Worm (Caenorhabditis elegans) whole organism, L4 larva: ENCODE data around the gene lron-13.

Experiments
- D1046.2 ChIP-seq: fragments of 200-800 bp; sonication (Bioruptor generic); IDR thresholded peaks from 2 replicates; pipeline ENCODE4 v1.3.6; 2022; ENCODE audit warnings: missing genetic modification characterization, missing compliant biosample characterization
- F10B5.3 ChIP-seq: sonication (generic microtip); optimal IDR thresholded peaks from 2 replicates; lab custom pipeline; 2016; ENCODE audit warnings: mild to moderate bottlenecking, missing genetic modification characterization, missing compliant biosample characterization
- F44E2.7 ChIP-seq: fragments of 200-800 bp; sonication (Bioruptor generic); IDR thresholded peaks from 2 replicates; pipeline ENCODE4 v2.1.2; 2022; ENCODE audit warnings: missing genetic modification characterization, missing compliant biosample characterization
- F49E8.2 ChIP-seq: sonication (generic microtip); optimal IDR thresholded peaks from 2 replicates; lab custom pipeline; 2016; ENCODE audit warnings: missing compliant biosample characterization, mild to moderate bottlenecking, missing genetic modification characterization, borderline replicate concordance
- T20F7.1 ChIP-seq: fragments of 200-800 bp; sonication (Bioruptor generic); optimal IDR thresholded peaks from 2 replicates; lab custom pipeline; 2018; ENCODE audit warnings: mild to moderate bottlenecking, missing genetic modification characterization, missing compliant biosample characterization
- Y105C5A.15 ChIP-seq: fragments of 200-800 bp; sonication (Bioruptor generic); IDR thresholded peaks from 2 replicates; pipeline ENCODE4 v1.3.6; 2022; ENCODE audit warnings: missing genetic modification characterization, missing compliant biosample characterization
- Y5F2A.4 ChIP-seq: fragments of 200-800 bp; sonication (Bioruptor generic); optimal IDR thresholded peaks from 2 replicates; lab custom pipeline; 2018; ENCODE audit warnings: mild to moderate bottlenecking, missing genetic modification characterization, missing compliant biosample characterization
- ZK337.2 ChIP-seq: fragments of 200-800 bp; sonication (Bioruptor generic); IDR thresholded peaks from 2 replicates; pipeline ENCODE4 v1.3.6; 2022; ENCODE audit warnings: missing genetic modification reagents, missing genetic modification characterization, missing compliant biosample characterization
- aha-1 ChIP-seq: fragments of 150-350 bp; peaks from one replicate; lab custom pipeline; 2014; ENCODE audit warnings: missing biosample characterization, missing genetic modification characterization
- aly-2 ChIP-seq: sonication (generic microtip); optimal IDR thresholded peaks from 2 replicates; lab custom pipeline; 2018; ENCODE audit warnings: missing biosample characterization, missing genetic modification characterization
- ama-1 ChIP-seq: fragments of 150-350 bp; optimal IDR thresholded peaks from 2 replicates; lab custom pipeline; 2014; ENCODE audit warnings: inconsistent platforms, mixed read lengths
- ceh-20 ChIP-seq: fragments of 200-800 bp; sonication (Bioruptor generic); IDR thresholded peaks from 2 replicates; pipeline ENCODE4 v1.3.6; 2022; ENCODE audit warnings: missing genetic modification reagents, missing genetic modification characterization, missing compliant biosample characterization
- ceh-32 ChIP-seq: sonication (generic microtip); optimal IDR thresholded peaks from 2 replicates; lab custom pipeline; 2016; ENCODE audit warnings: mild to moderate bottlenecking, missing genetic modification characterization, missing compliant biosample characterization; ENCODE audit not compliant: poor library complexity
- ceh-44 ChIP-seq: fragments of 200-800 bp; sonication (Bioruptor generic); IDR thresholded peaks from 2 replicates; pipeline ENCODE4 v1.3.6; 2022; ENCODE audit warnings: missing genetic modification reagents, missing genetic modification characterization, missing compliant biosample characterization
- ceh-62 ChIP-seq: sonication (generic microtip); optimal IDR thresholded peaks from 2 replicates; lab custom pipeline; 2017; ENCODE audit warnings: missing biosample characterization, missing genetic modification characterization
- cey-2 ChIP-seq: sonication (generic microtip); optimal IDR thresholded peaks from 3 replicates; lab custom pipeline; 2017; ENCODE audit warnings: missing genetic modification characterization, mild to moderate bottlenecking, missing compliant biosample characterization, antibody characterized with exemption, borderline replicate concordance; ENCODE audit not compliant: insufficient read depth
- ctbp-1 ChIP-seq: fragments of 200-800 bp; sonication (Bioruptor generic); IDR thresholded peaks from 2 replicates; pipeline ENCODE4 v1.3.6; 2022; ENCODE audit warnings: missing genetic modification reagents, missing genetic modification characterization, missing compliant biosample characterization
- daf-19 ChIP-seq: fragments of 200-800 bp; sonication (Bioruptor generic); conservative IDR thresholded peaks from 2 replicates; pipeline ENCODE4 v1.3.6; 2022; ENCODE audit warnings: missing genetic modification characterization, missing compliant biosample characterization
- dmd-8 ChIP-seq: fragments of 200-800 bp; sonication (Bioruptor generic); IDR thresholded peaks from 2 replicates; pipeline ENCODE4 v1.3.6; 2022; ENCODE audit warnings: missing genetic modification characterization, missing compliant biosample characterization
- dpl-1 ChIP-seq: fragments of 150-350 bp; optimal IDR thresholded peaks from 2 replicates; lab custom pipeline; 2014; ENCODE audit warnings: missing biosample characterization, missing genetic modification reagents, missing genetic modification characterization
- dve-1 ChIP-seq: sonication (generic microtip); optimal IDR thresholded peaks from 2 replicates; lab custom pipeline; 2017; ENCODE audit warnings: antibody characterized with exemption, mild to moderate bottlenecking, missing genetic modification characterization, missing compliant biosample characterization; ENCODE audit not compliant: insufficient read depth
- egl-27 ChIP-seq: sonication (generic microtip); optimal IDR thresholded peaks from 3 replicates; lab custom pipeline; 2017; ENCODE audit warnings: missing biosample characterization, missing genetic modification reagents, missing genetic modification characterization
- egl-43 ChIP-seq: fragments of 200-800 bp; sonication (Bioruptor generic); IDR thresholded peaks from 2 replicates; pipeline ENCODE4 v1.3.6; 2022; ENCODE audit warnings: missing genetic modification reagents, missing genetic modification characterization, missing compliant biosample characterization
- fkh-10 ChIP-seq: fragments of 150-350 bp; optimal IDR thresholded peaks from 2 replicates; lab custom pipeline; 2014; ENCODE audit warnings: missing biosample characterization, missing genetic modification reagents, missing genetic modification characterization
- fos-1 ChIP-seq: fragments of 150-350 bp; optimal IDR thresholded peaks from 2 replicates; lab custom pipeline; 2014; ENCODE audit warnings: missing biosample characterization, missing genetic modification characterization
- gei-8 ChIP-seq: fragments of 200-800 bp; sonication (Bioruptor generic); optimal IDR thresholded peaks from 2 replicates; lab custom pipeline; 2018; ENCODE audit warnings: mild to moderate bottlenecking, missing genetic modification characterization, missing compliant biosample characterization
- hif-1 ChIP-seq, 2 experiments: sonication (generic microtip); optimal IDR thresholded peaks; 2 replicates each; lab custom pipeline; 2016 to 2017; ENCODE audit warnings: missing compliant biosample characterization in 2 of 2, missing genetic modification characterization in 2 of 2, missing genetic modification reagents in 2 of 2, missing genotype in 2 of 2, mild to moderate bottlenecking in 1 of 2
- hlh-11 ChIP-seq: fragments of 200-800 bp; sonication (Bioruptor generic); optimal IDR thresholded peaks from 2 replicates; lab custom pipeline; 2018; ENCODE audit warnings: mild to moderate bottlenecking, missing genetic modification characterization, missing compliant biosample characterization
- hmg-1.1 ChIP-seq: fragments of 200-800 bp; sonication (Bioruptor generic); IDR thresholded peaks from 2 replicates; pipeline ENCODE4 v1.3.6; 2022; ENCODE audit warnings: missing genetic modification reagents, missing genetic modification characterization, missing compliant biosample characterization
- lim-7 ChIP-seq: fragments of 200-800 bp; sonication (Bioruptor generic); IDR thresholded peaks from 2 replicates; pipeline ENCODE4 v1.3.6; 2022; ENCODE audit warnings: missing genetic modification characterization, missing compliant biosample characterization
- lin-15B ChIP-seq: fragments of 150-350 bp; sonication (generic microtip); optimal IDR thresholded peaks from 3 replicates; lab custom pipeline; 2014; ENCODE audit warnings: missing biosample characterization, missing genetic modification characterization
- lin-39 ChIP-seq: fragments of 150-350 bp; optimal IDR thresholded peaks from 2 replicates; lab custom pipeline; 2014; ENCODE audit warnings: missing biosample characterization, missing genetic modification reagents, missing genetic modification characterization
- lir-3 ChIP-seq: sonication (generic microtip); optimal IDR thresholded peaks from 2 replicates; lab custom pipeline; 2016; ENCODE audit warnings: mild to moderate bottlenecking, missing genetic modification characterization, missing compliant biosample characterization
- mxl-3 ChIP-seq: fragments of 200-800 bp; sonication (Bioruptor generic); optimal IDR thresholded peaks from 2 replicates; lab custom pipeline; 2018; ENCODE audit warnings: mild to moderate bottlenecking, missing genetic modification characterization, missing compliant biosample characterization
- nhr-102 ChIP-seq: sonication (generic microtip); optimal IDR thresholded peaks from 2 replicates; lab custom pipeline; 2016; ENCODE audit warnings: mild to moderate bottlenecking, missing genetic modification characterization, moderate library complexity, missing compliant biosample characterization
- nhr-28 ChIP-seq: fragments of 150-350 bp; optimal IDR thresholded peaks from 2 replicates; lab custom pipeline; 2014; ENCODE audit warnings: missing biosample characterization, missing genetic modification characterization
- nhr-48 ChIP-seq: sonication (generic microtip); optimal IDR thresholded peaks from 2 replicates; lab custom pipeline; 2016; ENCODE audit warnings: mild to moderate bottlenecking, missing genetic modification characterization, missing compliant biosample characterization
- nhr-77 ChIP-seq: fragments of 150-350 bp; optimal IDR thresholded peaks from 2 replicates; lab custom pipeline; 2014; ENCODE audit warnings: missing biosample characterization, missing genetic modification characterization
- pha-4 ChIP-seq, 2 experiments: fragments of 150-350 bp in 1 of 2; fragments of 200-800 bp in 1 of 2; sonication (Bioruptor generic) in 1 of 2; IDR thresholded peaks in 1 of 2; optimal IDR thresholded peaks in 1 of 2; 2 replicates each; pipeline versions ENCODE4 v1.3.6 to Lab custom; 2014 to 2022; ENCODE audit warnings: missing genetic modification characterization in 2 of 2, missing genetic modification reagents in 2 of 2, missing biosample characterization in 1 of 2, missing compliant biosample characterization in 1 of 2
- pqm-1 ChIP-seq: sonication (generic microtip); optimal IDR thresholded peaks from 2 replicates; lab custom pipeline; 2017; ENCODE audit warnings: missing biosample characterization, missing genetic modification characterization
- rbr-2 ChIP-seq: sonication (generic microtip); optimal IDR thresholded peaks from 2 replicates; lab custom pipeline; 2016; ENCODE audit warnings: missing genotype, missing genetic modification characterization, missing compliant biosample characterization
- sdz-12 ChIP-seq: fragments of 200-800 bp; sonication (Bioruptor generic); optimal IDR thresholded peaks from 2 replicates; lab custom pipeline; 2018; ENCODE audit warnings: mild to moderate bottlenecking, missing genetic modification characterization, missing compliant biosample characterization
- snpc-1.2 ChIP-seq: fragments of 200-800 bp; sonication (Bioruptor generic); IDR thresholded peaks from 2 replicates; pipeline ENCODE4 v1.3.6; 2022; ENCODE audit warnings: missing genetic modification reagents, missing genetic modification characterization, missing compliant biosample characterization
- spr-1 ChIP-seq: sonication (generic microtip); optimal IDR thresholded peaks from 2 replicates; lab custom pipeline; 2016; ENCODE audit warnings: mild to moderate bottlenecking, missing genetic modification characterization, missing compliant biosample characterization
- spr-3 ChIP-seq: fragments of 200-800 bp; sonication (Bioruptor generic); optimal IDR thresholded peaks from 2 replicates; lab custom pipeline; 2018; ENCODE audit warnings: mild to moderate bottlenecking, missing genetic modification characterization, missing compliant biosample characterization
- tag-97 ChIP-seq: fragments of 200-800 bp; sonication (Bioruptor generic); IDR thresholded peaks from 2 replicates; pipeline ENCODE4 v1.3.6; 2022; ENCODE audit warnings: missing genetic modification characterization, missing compliant biosample characterization
- unc-39 ChIP-seq: sonication (generic microtip); optimal IDR thresholded peaks from 2 replicates; lab custom pipeline; 2017; ENCODE audit warnings: missing biosample characterization, missing genetic modification characterization
- ztf-11 ChIP-seq: fragments of 150-350 bp; optimal IDR thresholded peaks from 2 replicates; lab custom pipeline; 2014; ENCODE audit warnings: missing biosample characterization, missing genetic modification characterization

The lron-13 gene

DNA sequence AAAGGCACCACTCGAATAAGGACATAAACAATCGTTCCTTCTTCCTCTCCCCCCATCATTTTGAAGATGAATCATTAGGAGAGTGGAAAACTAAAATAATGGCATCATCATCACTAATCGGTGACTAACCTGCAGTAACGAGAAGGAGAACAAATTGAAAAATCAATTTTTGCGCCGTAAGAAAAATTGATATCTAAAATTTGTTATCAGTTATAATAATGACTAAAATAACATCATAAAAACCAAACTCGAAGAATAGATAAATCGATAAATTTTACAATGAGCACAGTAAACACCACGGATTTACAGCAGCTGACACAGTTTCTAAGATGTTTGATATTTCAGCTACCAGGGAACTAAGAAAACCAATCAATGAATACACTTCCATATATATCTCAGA, 1.0 kb upstream of the lron-13 start (continued):
- no peak for TF ChIP-seq ZK337.2 (GFP tag; lab: Robert Waterston, UW)
- no peak for TF ChIP-seq nhr-48 (tag; lab: Kevin White, UChicago)
- TF ChIP-seq aha-1 (tag; lab: Kevin White, UChicago): peak; percentile 46
- no peak for TF ChIP-seq ceh-32 (tag; lab: Kevin White, UChicago)
- TF ChIP-seq lin-15B (tag; lab: Kevin White, UChicago): no peak
- TF ChIP-seq Y105C5A.15 (GFP tag; lab: Robert Waterston, UW): no peak
- no peak for TF ChIP-seq egl-27 (tag; lab: Kevin White, UChicago)
- no peak for TF ChIP-seq hmg-1.1 (GFP tag; lab: Robert Waterston, UW)
- TF ChIP-seq T20F7.1 (GFP tag; lab: Kevin White, UChicago): no peak
- TF ChIP-seq daf-19 (GFP tag; lab: Robert Waterston, UW): no peak
- no peak for TF ChIP-seq cey-2 (tag; lab: Kevin White, UChicago)
- TF ChIP-seq unc-39 (tag; lab: Kevin White, UChicago): no peak
- no peak for TF ChIP-seq F44E2.7 (GFP tag; lab: Robert Waterston, UW)
- TF ChIP-seq nhr-28: peak; percentile 52
- no peak for TF ChIP-seq rbr-2
- TF ChIP-seq F10B5.3 (tag; lab: Kevin White, UChicago): no peak
- TF ChIP-seq gei-8 (GFP tag; lab: Kevin White, UChicago): no peak
- no peak for TF ChIP-seq fkh-10 (GFP tag; lab: Kevin White, UChicago)
- no peak for TF ChIP-seq dpl-1 (GFP tag; lab: Kevin White, UChicago)
- no peak for TF ChIP-seq nhr-102
- TF ChIP-seq hif-1 (tag; optimal IDR thresholded peaks at IDR 0.05; lab: Kevin White, UChicago): no peak
- TF ChIP-seq pha-4 (GFP tag; IDR thresholded peaks at IDR 0.05; lab: Robert Waterston, UW): no peak
- TF ChIP-seq pha-4 (tag; optimal IDR thresholded peaks at IDR 0.05; lab: Kevin White, UChicago): no peak
- no peak for TF ChIP-seq egl-43 (GFP tag; lab: Robert Waterston, UW)
- TF ChIP-seq Y5F2A.4 (GFP tag; lab: Kevin White, UChicago): no peak
- no peak for TF ChIP-seq lim-7 (GFP tag; lab: Robert Waterston, UW)
- TF ChIP-seq D1046.2 (GFP tag; lab: Robert Waterston, UW): no peak
- no peak for TF ChIP-seq sdz-12 (GFP tag; lab: Kevin White, UChicago)
- no peak for TF ChIP-seq mxl-3
- no peak for TF ChIP-seq lin-39
- no peak for TF ChIP-seq dmd-8
- TF ChIP-seq ztf-11: no peak
- peak; percentile 11 for TF ChIP-seq hlh-11
- no peak for TF ChIP-seq ama-1 (lab: Kevin White, UChicago)
- no peak for TF ChIP-seq spr-3
- peak; percentile 77 for TF ChIP-seq dve-1 (tag; lab: Kevin White, UChicago)
- TF ChIP-seq spr-1 (tag; lab: Kevin White, UChicago): no peak
- no peak for TF ChIP-seq snpc-1.2 (GFP tag; lab: Robert Waterston, UW)
- peak; percentile 84 for TF ChIP-seq pqm-1 (tag; lab: Kevin White, UChicago)
- TF ChIP-seq ceh-20: no peak
- TF ChIP-seq ceh-62 (tag; lab: Kevin White, UChicago): no peak
- TF ChIP-seq tag-97: no peak
- no peak for TF ChIP-seq aly-2 (tag; lab: Kevin White, UChicago)
- TF ChIP-seq ctbp-1 (GFP tag; lab: Robert Waterston, UW): no peak
- no peak for TF ChIP-seq nhr-77
- no peak for TF ChIP-seq F49E8.2
- no peak for TF ChIP-seq lir-3 (tag; lab: Kevin White, UChicago)
- no peak for TF ChIP-seq fos-1
- TF ChIP-seq ceh-44 (GFP tag; lab: Robert Waterston, UW): no peak
